Fruit fly (Drosophila melanogaster): Measurements from ENCODE around the gene CG10555.

Gene CG10555

dm6 chrX:8396611-8397010, 2.1 kb upstream of the CG10555 start (continued):
- no peak for TF ChIP-seq gsb (GFP tag; IDR thresholded peaks at IDR 0.05)
- TF ChIP-seq CG7928 (GFP tag; optimal IDR thresholded peaks at IDR 0.05), result no peak
- no peak for TF ChIP-seq dmrt11E (tag; optimal IDR thresholded peaks at IDR 0.05)
- TF ChIP-seq Adf1 (GFP tag; IDR thresholded peaks at IDR 0.05), result no peak
- TF ChIP-seq CG1603 (tag; optimal IDR thresholded peaks at IDR 0.05), result no peak
- no peak for TF ChIP-seq Dek (tag; optimal IDR thresholded peaks at IDR 0.05)
- no peak for TF ChIP-seq CG1529 (GFP tag; optimal IDR thresholded peaks at IDR 0.05)

dm6 chrX:8399019-8399623, 381 bp downstream of the CG10555 start:
- TF ChIP-seq sna (GFP tag; IDR thresholded peaks at IDR 0.05; ENCODE audit: partially characterized antibody), result no peak
- TF ChIP-seq Nf-YC (tag; optimal IDR thresholded peaks at IDR 0.05), result no peak
- no peak for TF ChIP-seq shn (GFP tag; optimal IDR thresholded peaks at IDR 0.05)
- TF ChIP-seq gsb (GFP tag; IDR thresholded peaks at IDR 0.05), result no peak
- TF ChIP-seq hth (optimal IDR thresholded peaks at IDR 0.05), result no peak
- no peak for TF ChIP-seq cwo (GFP tag; optimal IDR thresholded peaks at IDR 0.05)
- TF ChIP-seq cg (GFP tag; optimal IDR thresholded peaks at IDR 0.05), result peak; percentile 97
- no peak for TF ChIP-seq CG6854 (GFP tag; optimal IDR thresholded peaks at IDR 0.05)
- TF ChIP-seq Sox102F (GFP tag; optimal IDR thresholded peaks at IDR 0.05), result no peak
- no peak for TF ChIP-seq CG12299 (tag; optimal IDR thresholded peaks at IDR 0.05)
- TF ChIP-seq croc (GFP tag; conservative IDR thresholded peaks at IDR 0.05), result no peak
- TF ChIP-seq Scr (GFP tag; IDR thresholded peaks at IDR 0.05; ENCODE audit: partially characterized antibody), result no peak
- no peak for TF ChIP-seq z (GFP tag; IDR thresholded peaks at IDR 0.05)
- TF ChIP-seq Side (GFP tag; optimal IDR thresholded peaks at IDR 0.05), result no peak
- TF ChIP-seq peb (GFP tag; IDR thresholded peaks at IDR 0.05), result no peak
- TF ChIP-seq fd96Cb (tag; optimal IDR thresholded peaks at IDR 0.05), result no peak
- no peak for TF ChIP-seq prd (optimal IDR thresholded peaks at IDR 0.05)
- TF ChIP-seq prd (GFP tag; IDR thresholded peaks at IDR 0.05), result no peak
- TF ChIP-seq bcd (GFP tag; optimal IDR thresholded peaks at IDR 0.05), result no peak
- no peak for TF ChIP-seq danr (GFP tag; IDR thresholded peaks at IDR 0.05)
- TF ChIP-seq Usf (GFP tag; optimal IDR thresholded peaks at IDR 0.05), result no peak
- TF ChIP-seq CG14860 (GFP tag; IDR thresholded peaks at IDR 0.05; ENCODE audit: partially characterized antibody), result 0 out of 3 replicates have a peak, but pooled peaks have one; percentile 4
- TF ChIP-seq Vsx1 (GFP tag; optimal IDR thresholded peaks at IDR 0.05), result no peak
- peak; percentile 46; the same call in 1 of the 3 replicates for TF ChIP-seq CG34422 (GFP tag; IDR thresholded peaks at IDR 0.05)
- no peak for TF ChIP-seq CG11247 (GFP tag; IDR thresholded peaks at IDR 0.05)
- TF ChIP-seq chif (GFP tag; optimal IDR thresholded peaks at IDR 0.05), result no peak
- TF ChIP-seq CG8944 (GFP tag; optimal IDR thresholded peaks at IDR 0.05), result no peak
- no peak for TF ChIP-seq nmo (GFP tag; optimal IDR thresholded peaks at IDR 0.05)
- peak; percentile 1 for TF ChIP-seq CG15479 (GFP tag; optimal IDR thresholded peaks at IDR 0.05)
- TF ChIP-seq CG34224 (GFP tag; IDR thresholded peaks at IDR 0.05; ENCODE audit: partially characterized antibody), result no peak
- no peak for TF ChIP-seq CG18599 (GFP tag; optimal IDR thresholded peaks at IDR 0.05)
- TF ChIP-seq CG11093 (GFP tag; IDR thresholded peaks at IDR 0.05), result no peak
- no peak for TF ChIP-seq Taf1 (GFP tag; IDR thresholded peaks at IDR 0.05)
- no peak for TF ChIP-seq hb (GFP tag; IDR thresholded peaks at IDR 0.05; ENCODE audit: partially characterized antibody)
- TF ChIP-seq h (optimal IDR thresholded peaks at IDR 0.05), result no peak
- TF ChIP-seq CG6175 (GFP tag; IDR thresholded peaks at IDR 0.05), result no peak
- no peak for TF ChIP-seq CG13123 (GFP tag; optimal IDR thresholded peaks at IDR 0.05)
- no peak for TF ChIP-seq rib (GFP tag; IDR thresholded peaks at IDR 0.05)
- no peak for TF ChIP-seq sens (GFP tag)
- peak; percentile 50 for TF ChIP-seq CG8478 (optimal IDR thresholded peaks at IDR 0.05)
- TF ChIP-seq Trl (optimal IDR thresholded peaks at IDR 0.05), result no peak
- TF ChIP-seq Trl (GFP tag; optimal IDR thresholded peaks at IDR 0.05), result no peak
- no peak for TF ChIP-seq ro (GFP tag; IDR thresholded peaks at IDR 0.05)
- no peak for TF ChIP-seq CG9727 (GFP tag; optimal IDR thresholded peaks at IDR 0.05)
- TF ChIP-seq Fer3 (tag; optimal IDR thresholded peaks at IDR 0.05), result no peak
